Worm (Caenorhabditis elegans): ENCODE results near the gene ZK721.3.

DNA sequence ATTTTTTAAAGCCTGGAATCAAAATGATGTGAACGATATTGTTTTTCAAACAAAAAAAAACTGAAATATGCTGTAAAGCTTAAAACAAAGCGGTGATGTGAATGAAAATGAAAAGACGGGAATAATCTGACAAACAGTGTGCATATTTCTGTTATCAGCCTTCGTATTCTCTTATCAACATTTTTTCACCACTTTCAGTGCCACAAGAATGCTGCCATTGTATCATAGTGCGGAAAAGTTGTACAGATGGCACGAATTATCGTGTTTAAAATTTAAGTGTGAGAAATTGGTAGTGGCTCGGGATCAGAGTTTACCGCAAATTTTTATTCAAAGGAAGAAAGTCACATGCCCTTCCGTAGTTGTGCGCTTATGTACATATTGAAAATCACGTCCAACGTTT lies 40.1 kb downstream of the ZK721.3 start, which contains the start of gene ifd-1:
- TF ChIP-seq ceh-30 (tag; optimal IDR thresholded peaks at IDR 0.05) (no peak), pqm-1 (tag; optimal IDR thresholded peaks at IDR 0.05) (no peak), C38D4.7 (GFP tag; optimal IDR thresholded peaks at IDR 0.05) (no peak), hlh-15 (tag; optimal IDR thresholded peaks at IDR 0.05) (no peak), ceh-18 (tag; optimal IDR thresholded peaks at IDR 0.05) (no peak), hlh-13 (GFP tag; optimal IDR thresholded peaks at IDR 0.05) (no peak), fkh-10 (GFP tag; optimal IDR thresholded peaks at IDR 0.05) (no peak), sox-4 (tag; optimal IDR thresholded peaks at IDR 0.05) (no peak), pax-1 (tag; optimal IDR thresholded peaks at IDR 0.05) (no peak), nfya-1 (tag; optimal IDR thresholded peaks at IDR 0.05) (no peak), unc-3 (GFP tag; conservative IDR thresholded peaks at IDR 0.05) (no peak), unc-3 (tag; optimal IDR thresholded peaks at IDR 0.05) (no peak), elt-2 (tag; optimal IDR thresholded peaks at IDR 0.05) (peak; percentile 80), pha-4 (tag; optimal IDR thresholded peaks at IDR 0.05) (no peak)

All from whole organism, late embryonic.